Fruit fly (Drosophila melanogaster) whole organism, embryonic: Measurements from ENCODE around the gene T48.

Experiments
- Atf3 ChIP-seq: fragments of 200-800 bp; sonication (Bioruptor generic); optimal IDR thresholded peaks from 3 replicates; lab custom pipeline; 2016; ENCODE audit warnings: missing biosample characterization, missing genetic modification characterization
- CG11093 ChIP-seq: fragments of 200-800 bp; sonication (Bioruptor generic); IDR thresholded peaks from 3 replicates; pipeline ENCODE4 v1.3.6; 2022; ENCODE audit warnings: missing biosample characterization, missing genetic modification characterization
- CG11456 ChIP-seq: fragments of 200-800 bp; sonication (Bioruptor generic); IDR thresholded peaks from 3 replicates; pipeline ENCODE4 v1.3.6; 2022; ENCODE audit warnings: missing biosample characterization, missing genetic modification characterization
- CG13123 ChIP-seq: fragments of 200-800 bp; sonication (Bioruptor generic); optimal IDR thresholded peaks from 2 replicates; lab custom pipeline; 2016; ENCODE audit warnings: missing biosample characterization, missing genetic modification characterization
- CG13775 ChIP-seq: fragments of 200-800 bp; sonication (Bioruptor generic); optimal IDR thresholded peaks from 3 replicates; lab custom pipeline; 2017; ENCODE audit warnings: missing biosample characterization, mild to moderate bottlenecking, missing genetic modification characterization
- CG13894 ChIP-seq: fragments of 200-800 bp; sonication (Bioruptor generic); optimal IDR thresholded peaks from 3 replicates; lab custom pipeline; 2018; ENCODE audit warnings: missing biosample characterization, mild to moderate bottlenecking, missing genetic modification characterization, moderate library complexity
- CG14860 ChIP-seq: fragments of 200-800 bp; sonication (Bioruptor generic); IDR thresholded peaks from 3 replicates; pipeline ENCODE4 v1.3.6; 2022; ENCODE audit warnings: missing biosample characterization, missing genetic modification characterization; ENCODE audit not compliant: partially characterized antibody
- CG14965 ChIP-seq: fragments of 200-800 bp; sonication (Bioruptor generic); optimal IDR thresholded peaks from 2 replicates; lab custom pipeline; 2016; ENCODE audit warnings: missing biosample characterization, missing genetic modification characterization, borderline replicate concordance
- CG16863 ChIP-seq: fragments of 200-800 bp; sonication (Bioruptor generic); optimal IDR thresholded peaks from 3 replicates; lab custom pipeline; 2016; ENCODE audit warnings: missing biosample characterization, missing genetic modification characterization
- CG17328 ChIP-seq: fragments of 200-800 bp; sonication (Bioruptor generic); IDR thresholded peaks from 2 replicates; pipeline ENCODE4 v1.3.6; 2022; ENCODE audit warnings: missing biosample characterization, missing genetic modification characterization
- CG17361 ChIP-seq: fragments of 200-800 bp; sonication (Bioruptor generic); IDR thresholded peaks from 3 replicates; pipeline ENCODE4 v1.3.6; 2022; ENCODE audit warnings: missing biosample characterization, missing genetic modification characterization
- CG17802 ChIP-seq: fragments of 200-800 bp; sonication (Bioruptor generic); optimal IDR thresholded peaks from 2 replicates; lab custom pipeline; 2018; ENCODE audit warnings: missing biosample characterization, mild to moderate bottlenecking, missing genetic modification characterization, moderate library complexity
- CG2712 ChIP-seq: fragments of 200-800 bp; optimal IDR thresholded peaks from 3 replicates; lab custom pipeline; 2019; ENCODE audit warnings: missing biosample characterization, mild to moderate bottlenecking, missing genetic modification characterization, moderate library complexity
- CG30431 ChIP-seq: fragments of 200-800 bp; sonication (Bioruptor generic); optimal IDR thresholded peaks from 2 replicates; lab custom pipeline; 2017; ENCODE audit warnings: missing biosample characterization, missing genetic modification characterization
- CG32772 ChIP-seq: fragments of 200-800 bp; sonication (Bioruptor generic); IDR thresholded peaks from 2 replicates; pipeline ENCODE4 v1.3.6; 2022; ENCODE audit warnings: missing biosample characterization, missing genetic modification characterization
- CG3726 ChIP-seq: fragments of 200-800 bp; sonication (Bioruptor generic); IDR thresholded peaks from 3 replicates; pipeline ENCODE4, ENCODE4 v1.3.6; 2022; ENCODE audit warnings: missing biosample characterization, missing genetic modification characterization
- CG4707 ChIP-seq: fragments of 200-800 bp; sonication (Bioruptor generic); optimal IDR thresholded peaks from 2 replicates; lab custom pipeline; 2018; ENCODE audit warnings: missing biosample characterization, mild to moderate bottlenecking, missing genetic modification characterization, moderate library complexity
- CG7928 ChIP-seq: fragments of 200-800 bp; sonication (Bioruptor generic); optimal IDR thresholded peaks from 2 replicates; lab custom pipeline; 2017; ENCODE audit warnings: missing biosample characterization, mild to moderate bottlenecking, missing genetic modification characterization
- CG8765 ChIP-seq: fragments of 200-800 bp; sonication (Bioruptor generic); IDR thresholded peaks from 2 replicates; pipeline ENCODE4 v1.3.6; 2022; ENCODE audit warnings: missing biosample characterization, missing genetic modification characterization
- CG8944 ChIP-seq: fragments of 200-800 bp; sonication (Bioruptor generic); optimal IDR thresholded peaks from 3 replicates; lab custom pipeline; 2016; ENCODE audit warnings: missing biosample characterization, missing genetic modification characterization
- CG9797 ChIP-seq: fragments of 200-800 bp; sonication (Bioruptor generic); optimal IDR thresholded peaks from 3 replicates; lab custom pipeline; 2018; ENCODE audit warnings: missing biosample characterization, mild to moderate bottlenecking, missing genetic modification characterization
- D19A ChIP-seq: fragments of 200-800 bp; optimal IDR thresholded peaks from 3 replicates; lab custom pipeline; 2019; ENCODE audit warnings: missing biosample characterization, mild to moderate bottlenecking, missing genetic modification characterization, moderate library complexity
- Dek ChIP-seq: fragments of 200-800 bp; sonication (Bioruptor generic); optimal IDR thresholded peaks from 3 replicates; lab custom pipeline; 2019; ENCODE audit warnings: missing biosample characterization, mild to moderate bottlenecking, missing genetic modification characterization, moderate library complexity
- Dfd ChIP-seq, 2 experiments: fragments of >200 bp; optimal IDR thresholded peaks; 2 replicates each; lab custom pipeline; 2017; ENCODE audit warnings: missing biosample characterization in 2 of 2, missing genetic modification characterization in 2 of 2
- Dref ChIP-seq: fragments of 200-800 bp; sonication (Bioruptor generic); IDR thresholded peaks from 2 replicates; pipeline ENCODE4 v1.3.6; 2022; ENCODE audit warnings: missing biosample characterization, missing genetic modification characterization
- Ets97D ChIP-seq: fragments of 200-800 bp; sonication (Bioruptor generic); optimal IDR thresholded peaks from 3 replicates; lab custom pipeline; 2016; ENCODE audit warnings: missing biosample characterization, missing genetic modification characterization
- H15 ChIP-seq: fragments of 200-800 bp; sonication (Bioruptor generic); IDR thresholded peaks from 3 replicates; pipeline ENCODE4 v1.3.6; 2022; ENCODE audit warnings: missing biosample characterization, missing genetic modification characterization
- Hand ChIP-seq: fragments of 200-800 bp; sonication (Bioruptor generic); optimal IDR thresholded peaks from 2 replicates; lab custom pipeline; 2017; ENCODE audit warnings: mild to moderate bottlenecking, missing biosample characterization, missing genetic modification reagents, missing genetic modification characterization
- HmgD ChIP-seq: fragments of 200-800 bp; sonication (Bioruptor generic); optimal IDR thresholded peaks from 3 replicates; lab custom pipeline; 2016; ENCODE audit warnings: missing biosample characterization, missing genetic modification characterization
- Neu2 ChIP-seq: fragments of 200-800 bp; sonication (Bioruptor generic); optimal IDR thresholded peaks from 3 replicates; lab custom pipeline; 2016; ENCODE audit warnings: missing biosample characterization, missing genetic modification characterization, borderline replicate concordance
- Oli ChIP-seq: fragments of 200-800 bp; sonication (Bioruptor generic); optimal IDR thresholded peaks from 2 replicates; lab custom pipeline; 2018; ENCODE audit warnings: missing biosample characterization, mild to moderate bottlenecking, missing genetic modification characterization, moderate library complexity
- Taf1 ChIP-seq: fragments of 200-800 bp; sonication (Bioruptor generic); IDR thresholded peaks from 2 replicates; pipeline ENCODE4 v1.3.6; 2022; ENCODE audit warnings: missing biosample characterization, missing genetic modification characterization
- ara ChIP-seq: fragments of 200-800 bp; sonication (Bioruptor generic); IDR thresholded peaks from 2 replicates; pipeline ENCODE4 v1.3.6; 2022; ENCODE audit warnings: missing biosample characterization, missing genetic modification characterization
- az2 ChIP-seq: fragments of 200-800 bp; sonication (Bioruptor generic); optimal IDR thresholded peaks from 3 replicates; lab custom pipeline; 2016; ENCODE audit warnings: missing biosample characterization, missing genetic modification characterization
- cad ChIP-seq: fragments of >200 bp; optimal IDR thresholded peaks from 2 replicates; lab custom pipeline; 2017; ENCODE audit warnings: missing biosample characterization, missing genetic modification characterization
- crp ChIP-seq, 2 experiments: fragments of 200-800 bp; sonication (Bioruptor generic); optimal IDR thresholded peaks; 2 replicates in 1 of 2; 3 replicates in 1 of 2; lab custom pipeline; 2017; ENCODE audit warnings: missing biosample characterization in 2 of 2, missing genetic modification characterization in 2 of 2, mild to moderate bottlenecking in 1 of 2, moderate library complexity in 1 of 2
- dysf ChIP-seq: fragments of 200-800 bp; sonication (Bioruptor generic); IDR thresholded peaks from 3 replicates; pipeline ENCODE4 v1.3.6; 2022; ENCODE audit warnings: missing biosample characterization, missing genetic modification characterization
- gem ChIP-seq: fragments of 200-800 bp; sonication (Bioruptor generic); optimal IDR thresholded peaks from 2 replicates; lab custom pipeline; 2019; ENCODE audit warnings: missing biosample characterization, mild to moderate bottlenecking, missing genetic modification characterization, moderate library complexity
- gsb ChIP-seq: fragments of 200-800 bp; sonication (Bioruptor generic); IDR thresholded peaks from 2 replicates; pipeline ENCODE4 v1.3.6; 2022; ENCODE audit warnings: missing biosample characterization, missing genetic modification characterization
- inv ChIP-seq: fragments of 200-800 bp; sonication (Bioruptor generic); IDR thresholded peaks from 2 replicates; pipeline ENCODE4 v1.3.6; 2022; ENCODE audit warnings: missing biosample characterization, missing genetic modification characterization; ENCODE audit not compliant: partially characterized antibody
- jing ChIP-seq: fragments of 200-800 bp; sonication (Bioruptor generic); optimal IDR thresholded peaks from 2 replicates; lab custom pipeline; 2018; ENCODE audit warnings: missing biosample characterization, mild to moderate bottlenecking, missing genetic modification characterization
- odd ChIP-seq: fragments of 200-800 bp; sonication (Bioruptor generic); optimal IDR thresholded peaks from 2 replicates; lab custom pipeline; 2017; ENCODE audit warnings: missing biosample characterization, mild to moderate bottlenecking, missing genetic modification characterization
- org-1 ChIP-seq: fragments of 200-800 bp; sonication (Bioruptor generic); optimal IDR thresholded peaks from 2 replicates; lab custom pipeline; 2017; ENCODE audit warnings: missing biosample characterization, missing genetic modification characterization
- phol ChIP-seq: fragments of 200-800 bp; sonication (Bioruptor generic); optimal IDR thresholded peaks from 3 replicates; lab custom pipeline; 2018; ENCODE audit warnings: missing biosample characterization, mild to moderate bottlenecking, missing genetic modification characterization, moderate library complexity
- pros ChIP-seq: fragments of 200-800 bp; sonication (Bioruptor generic); optimal IDR thresholded peaks from 3 replicates; lab custom pipeline; 2019; ENCODE audit warnings: missing biosample characterization, mild to moderate bottlenecking, missing genetic modification characterization, moderate library complexity
- pum ChIP-seq: fragments of 200-800 bp; sonication (Bioruptor generic); optimal IDR thresholded peaks from 2 replicates; lab custom pipeline; 2016; ENCODE audit warnings: missing biosample characterization, missing genetic modification characterization
- seq ChIP-seq: fragments of 200-800 bp; sonication (Bioruptor generic); IDR thresholded peaks from 2 replicates; pipeline ENCODE4 v1.3.6; 2022; ENCODE audit warnings: missing biosample characterization, missing genetic modification characterization
- sisA ChIP-seq: fragments of 200-800 bp; sonication (Bioruptor generic); IDR thresholded peaks from 2 replicates; pipeline ENCODE4 v1.3.6; 2022; ENCODE audit warnings: missing biosample characterization, missing genetic modification characterization
- sob ChIP-seq: fragments of 200-800 bp; sonication (Bioruptor generic); IDR thresholded peaks from 2 replicates; pipeline ENCODE4 v1.3.6; 2022; ENCODE audit warnings: missing biosample characterization, missing genetic modification characterization
- stc ChIP-seq: fragments of 200-800 bp; sonication (Bioruptor generic); IDR thresholded peaks from 2 replicates; pipeline ENCODE4 v1.3.6; 2022; ENCODE audit warnings: missing biosample characterization, missing genetic modification characterization

The T48 gene

DNA sequence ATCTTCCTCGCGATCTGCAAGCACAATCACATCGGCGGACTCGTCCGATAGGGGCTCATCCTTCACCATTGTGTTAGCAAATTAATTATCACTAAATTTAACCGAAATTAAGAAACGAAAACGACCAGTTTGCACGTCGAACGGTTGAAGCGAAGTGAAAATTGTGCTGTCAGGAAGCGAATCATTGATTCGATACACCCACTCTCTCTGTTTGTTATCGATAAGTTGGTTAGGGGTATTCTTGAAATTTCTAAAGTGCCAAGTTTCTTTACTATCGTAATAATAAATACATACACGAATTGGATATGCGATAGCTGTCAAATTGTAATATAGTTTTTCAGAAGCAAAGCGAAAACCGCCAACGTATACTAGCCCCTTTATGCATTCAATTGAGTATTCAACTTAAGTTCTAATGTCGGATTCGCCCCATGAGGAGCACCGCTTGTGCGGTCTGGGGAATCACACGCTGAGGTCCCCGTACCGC, 5.9 kb upstream of the T48 start, which contains the start of gene Rb97D (continued):
- peak; percentile 44 for TF ChIP-seq CG13775
- peak; percentile 73 for TF ChIP-seq inv
- TF ChIP-seq CG13894, result peak; percentile 44
- TF ChIP-seq Dek (tag; lab: Kevin White, UChicago), result peak; percentile 62
- TF ChIP-seq Atf3 (GFP tag; lab: Kevin White, UChicago), result peak; percentile 7
- 0 out of 2 replicates have a peak, but pooled peaks have one; percentile 46 for TF ChIP-seq stc (GFP tag; lab: Robert Waterston, UW)
- TF ChIP-seq dysf, result peak; percentile 81
- peak in 1 of 2 experiments; percentile 55 for TF ChIP-seq crp (GFP tag; optimal IDR thresholded peaks at IDR 0.05; lab: Kevin White, UChicago)
- TF ChIP-seq CG9797 (GFP tag; lab: Kevin White, UChicago), result peak; percentile 17
- TF ChIP-seq CG8765, result peak; percentile 40; the same call in 1 of the 2 replicates
- TF ChIP-seq CG30431 (GFP tag; lab: Kevin White, UChicago), result no peak
- TF ChIP-seq CG13123 (GFP tag; lab: Kevin White, UChicago), result peak; percentile 24
- peak; percentile 45 for TF ChIP-seq Hand (GFP tag; lab: Kevin White, UChicago)
- TF ChIP-seq H15, result peak; percentile 59; the same call in 1 of the 3 replicates
- TF ChIP-seq org-1 (GFP tag; lab: Kevin White, UChicago), result no peak
- 0 out of 3 replicates have a peak, but pooled peaks have one; percentile 27 for TF ChIP-seq CG11093
- no peak for TF ChIP-seq pros
- peak; percentile 59 for TF ChIP-seq CG8944 (GFP tag; lab: Kevin White, UChicago)
- peak; percentile 42 for TF ChIP-seq Oli (tag; lab: Kevin White, UChicago)
- TF ChIP-seq CG7928, result peak; percentile 23
- peak; percentile 86 for TF ChIP-seq CG14860 (GFP tag; lab: Robert Waterston, UW)
- peak; percentile 43; the same call in 1 of the 2 replicates for TF ChIP-seq ara (GFP tag; lab: Robert Waterston, UW)
- peak; percentile 32; the same call in 1 of the 2 replicates for TF ChIP-seq seq
- peak; percentile 71 for TF ChIP-seq Dref (GFP tag; lab: Robert Waterston, UW)
- TF ChIP-seq D19A (tag; lab: Kevin White, UChicago), result peak; percentile 47
- no peak for TF ChIP-seq Dfd (GFP tag; optimal IDR thresholded peaks at IDR 0.05; lab: Kevin White, UChicago)
- peak; percentile 13 for TF ChIP-seq Neu2
- TF ChIP-seq CG17802 (tag; lab: Kevin White, UChicago), result peak; percentile 36
- TF ChIP-seq pum (GFP tag; lab: Kevin White, UChicago), result peak; percentile 67
- TF ChIP-seq CG17328, result peak; percentile 78
- peak; percentile 60 for TF ChIP-seq CG16863
- TF ChIP-seq Taf1 (GFP tag; lab: Robert Waterston, UW), result 0 out of 2 replicates have a peak, but pooled peaks have one; percentile 37
- peak; percentile 76 for TF ChIP-seq CG17361
- TF ChIP-seq jing (GFP tag; lab: Kevin White, UChicago), result peak; percentile 5
- TF ChIP-seq CG2712 (tag; lab: Kevin White, UChicago), result peak; percentile 79
- TF ChIP-seq odd (GFP tag; lab: Kevin White, UChicago), result no peak
- peak; percentile 78 for TF ChIP-seq sob (GFP tag; lab: Robert Waterston, UW)
- peak; percentile 30; the same call in 1 of the 2 replicates for TF ChIP-seq CG32772 (GFP tag; lab: Robert Waterston, UW)
- no peak for TF ChIP-seq CG3726 (GFP tag; lab: Robert Waterston, UW)
- TF ChIP-seq az2 (GFP tag; lab: Kevin White, UChicago), result peak; percentile 64
- TF ChIP-seq HmgD (GFP tag; lab: Kevin White, UChicago), result peak; percentile 26
- peak; percentile 78 for TF ChIP-seq gem
- peak; percentile 78 for TF ChIP-seq CG11456 (GFP tag; lab: Robert Waterston, UW)
- TF ChIP-seq CG4707 (GFP tag; lab: Kevin White, UChicago), result no peak
- TF ChIP-seq cad (GFP tag; lab: Kevin White, UChicago), result no peak
- peak; percentile 62 for TF ChIP-seq sisA (GFP tag; lab: Robert Waterston, UW)
- TF ChIP-seq CG14965, result no peak
- peak; percentile 61 for TF ChIP-seq gsb (GFP tag; lab: Robert Waterston, UW)
- TF ChIP-seq Ets97D (GFP tag; lab: Kevin White, UChicago), result peak; percentile 91
- peak; percentile 78 for TF ChIP-seq phol (tag; lab: Kevin White, UChicago)
